Worm (Caenorhabditis elegans) whole organism, L2 larva: ENCODE measurements around the gene M04D8.4.

Source experiments
- C34F6.9 ChIP-seq: fragments of 150-350 bp; optimal IDR thresholded peaks from 2 replicates; lab custom pipeline; 2014; ENCODE audit warnings: missing biosample characterization, missing genetic modification characterization
- R02D3.7 ChIP-seq: fragments of 150-350 bp; optimal IDR thresholded peaks from 2 replicates; lab custom pipeline; 2014; ENCODE audit warnings: missing biosample characterization, missing genetic modification characterization
- Y55F3AM.14 ChIP-seq: fragments of 200-800 bp; sonication (Bioruptor generic); optimal IDR thresholded peaks from 2 replicates; lab custom pipeline; 2018; ENCODE audit warnings: mild to moderate bottlenecking, missing genetic modification characterization, missing compliant biosample characterization
- aly-2 ChIP-seq: fragments of 150-350 bp; optimal IDR thresholded peaks from 2 replicates; lab custom pipeline; 2014; ENCODE audit warnings: missing biosample characterization, missing genetic modification characterization
- ama-1 ChIP-seq: fragments of 150-350 bp; optimal IDR thresholded peaks from 2 replicates; lab custom pipeline; 2018; ENCODE audit warnings: inconsistent platforms
- ceh-16 ChIP-seq: fragments of 150-350 bp; optimal IDR thresholded peaks from 2 replicates; lab custom pipeline; 2014; ENCODE audit warnings: missing biosample characterization, missing genetic modification characterization
- crh-2 ChIP-seq: sonication (generic microtip); optimal IDR thresholded peaks from 2 replicates; lab custom pipeline; 2017; ENCODE audit warnings: missing biosample characterization, missing genetic modification characterization
- dmd-4 ChIP-seq: sonication (generic microtip); optimal IDR thresholded peaks from 2 replicates; lab custom pipeline; 2017; ENCODE audit warnings: missing biosample characterization, missing genetic modification characterization
- egl-27 ChIP-seq: sonication (generic microtip); optimal IDR thresholded peaks from 3 replicates; lab custom pipeline; 2017; ENCODE audit warnings: missing biosample characterization, missing genetic modification reagents, missing genetic modification characterization
- elt-1 ChIP-seq: fragments of 150-350 bp; optimal IDR thresholded peaks from 2 replicates; lab custom pipeline; 2014; ENCODE audit warnings: missing biosample characterization, missing genetic modification characterization
- elt-3 ChIP-seq: sonication (generic microtip); optimal IDR thresholded peaks from 2 replicates; lab custom pipeline; 2017; ENCODE audit warnings: missing biosample characterization, missing genetic modification characterization
- gmeb-1 ChIP-seq: fragments of 150-350 bp; optimal IDR thresholded peaks from 2 replicates; lab custom pipeline; 2014; ENCODE audit warnings: missing biosample characterization, missing genetic modification characterization
- lin-11 ChIP-seq: fragments of 150-350 bp; sonication (generic microtip); optimal IDR thresholded peaks from 2 replicates; lab custom pipeline; 2014; ENCODE audit warnings: missing biosample characterization, missing genetic modification characterization, inconsistent platforms, mixed read lengths
- lin-13 ChIP-seq: fragments of 150-350 bp; optimal IDR thresholded peaks from 2 replicates; lab custom pipeline; 2014; ENCODE audit warnings: missing biosample characterization, missing genetic modification reagents, missing genetic modification characterization
- lsy-2 ChIP-seq, 2 experiments: fragments of 150-350 bp in 1 of 2; sonication (generic microtip) in 1 of 2; optimal IDR thresholded peaks; 2 replicates each; lab custom pipeline; 2014 to 2017; ENCODE audit warnings: missing biosample characterization in 2 of 2, missing genetic modification characterization in 2 of 2
- mab-5 ChIP-seq: fragments of 150-350 bp; optimal IDR thresholded peaks from 2 replicates; lab custom pipeline; 2014; ENCODE audit warnings: missing biosample characterization, missing genetic modification characterization
- nhr-11 ChIP-seq: fragments of 150-350 bp; optimal IDR thresholded peaks from 2 replicates; lab custom pipeline; 2014; ENCODE audit warnings: missing biosample characterization, missing genetic modification characterization
- nhr-12 ChIP-seq: fragments of 150-350 bp; optimal IDR thresholded peaks from 2 replicates; lab custom pipeline; 2014; ENCODE audit warnings: missing biosample characterization, missing genetic modification characterization
- nhr-129 ChIP-seq: fragments of 150-350 bp; optimal IDR thresholded peaks from 2 replicates; lab custom pipeline; 2014; ENCODE audit warnings: missing biosample characterization, missing genetic modification characterization
- nhr-237 ChIP-seq: fragments of 150-350 bp; optimal IDR thresholded peaks from 2 replicates; lab custom pipeline; 2014; ENCODE audit warnings: missing biosample characterization, missing genetic modification characterization
- nhr-25 ChIP-seq: fragments of 150-350 bp; sonication (generic microtip); optimal IDR thresholded peaks from 3 replicates; lab custom pipeline; 2014; ENCODE audit warnings: missing biosample characterization, missing genetic modification characterization
- nhr-77 ChIP-seq: fragments of 150-350 bp; optimal IDR thresholded peaks from 2 replicates; lab custom pipeline; 2014; ENCODE audit warnings: missing biosample characterization, missing genetic modification characterization
- peb-1 ChIP-seq: fragments of 150-350 bp; optimal IDR thresholded peaks from 2 replicates; lab custom pipeline; 2014; ENCODE audit warnings: missing biosample characterization, missing genetic modification characterization
- sma-3 ChIP-seq: sonication (generic microtip); optimal IDR thresholded peaks from 2 replicates; lab custom pipeline; 2016; ENCODE audit warnings: missing genetic modification reagents, missing genetic modification characterization, missing compliant biosample characterization
- sma-9 ChIP-seq, 2 experiments: fragments of 150-350 bp in 1 of 2; sonication (generic microtip) in 1 of 2; optimal IDR thresholded peaks; 2 replicates each; lab custom pipeline; 2014 to 2016; ENCODE audit warnings: missing genetic modification characterization in 2 of 2, mild to moderate bottlenecking in 1 of 2, missing biosample characterization in 1 of 2, missing compliant biosample characterization in 1 of 2, missing genetic modification reagents in 1 of 2, moderate library complexity in 1 of 2
- snpc-4 ChIP-seq: fragments of 150-350 bp; optimal IDR thresholded peaks from 2 replicates; lab custom pipeline; 2014; ENCODE audit warnings: missing biosample characterization, missing genetic modification characterization
- unc-55 ChIP-seq: fragments of 150-350 bp; sonication (generic microtip); optimal IDR thresholded peaks from 3 replicates; lab custom pipeline; 2014; ENCODE audit warnings: missing biosample characterization, missing genetic modification reagents, missing genetic modification characterization
- ztf-1 ChIP-seq: fragments of 200-800 bp; sonication (Bioruptor generic); conservative IDR thresholded peaks from 2 replicates; pipeline ENCODE4 v1.3.6; 2022; ENCODE audit warnings: missing genetic modification characterization, missing compliant biosample characterization
- ztf-11 ChIP-seq: sonication (generic microtip); optimal IDR thresholded peaks from 2 replicates; lab custom pipeline; 2017; ENCODE audit warnings: missing biosample characterization, missing genetic modification characterization
- ztf-4 ChIP-seq: fragments of 150-350 bp; optimal IDR thresholded peaks from 2 replicates; lab custom pipeline; 2014; ENCODE audit warnings: missing biosample characterization, missing genetic modification characterization

M04D8.4 gene

DNA sequence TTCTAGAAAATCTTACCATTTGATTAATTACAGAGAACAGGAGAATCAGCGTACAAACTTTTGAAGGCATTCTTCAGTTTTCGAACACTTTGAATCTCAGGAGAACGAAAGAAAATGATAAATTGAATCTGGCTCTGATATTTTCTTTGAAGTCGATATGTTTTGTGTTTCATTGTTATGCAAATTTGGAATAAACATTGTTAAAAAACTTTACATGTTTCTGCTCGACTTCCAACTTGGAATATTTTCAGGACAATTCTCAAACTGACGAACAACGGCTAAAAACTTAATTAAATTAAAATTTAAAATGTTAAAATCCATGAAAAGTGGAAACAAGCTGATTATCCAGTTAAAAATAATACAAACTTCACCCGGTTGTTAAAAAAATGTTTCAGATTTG is 42.1 kb downstream of the M04D8.4 start, which contains the start of gene C05B5.1:
Gene C05B5.1, minus strand, starts transcription at position 101 of the 400 bp plus-strand sequence.
- TF ChIP-seq gmeb-1 (tag; lab: Kevin White, UChicago) (no peak), nhr-77 (tag; lab: Kevin White, UChicago) (no peak), Y55F3AM.14 (no peak), nhr-237 (tag; lab: Kevin White, UChicago) (no peak), ztf-1 (no peak), elt-1 (tag; lab: Kevin White, UChicago) (no peak)
- TF ChIP-seq, all 48 proteins: peak for 0

DNA sequence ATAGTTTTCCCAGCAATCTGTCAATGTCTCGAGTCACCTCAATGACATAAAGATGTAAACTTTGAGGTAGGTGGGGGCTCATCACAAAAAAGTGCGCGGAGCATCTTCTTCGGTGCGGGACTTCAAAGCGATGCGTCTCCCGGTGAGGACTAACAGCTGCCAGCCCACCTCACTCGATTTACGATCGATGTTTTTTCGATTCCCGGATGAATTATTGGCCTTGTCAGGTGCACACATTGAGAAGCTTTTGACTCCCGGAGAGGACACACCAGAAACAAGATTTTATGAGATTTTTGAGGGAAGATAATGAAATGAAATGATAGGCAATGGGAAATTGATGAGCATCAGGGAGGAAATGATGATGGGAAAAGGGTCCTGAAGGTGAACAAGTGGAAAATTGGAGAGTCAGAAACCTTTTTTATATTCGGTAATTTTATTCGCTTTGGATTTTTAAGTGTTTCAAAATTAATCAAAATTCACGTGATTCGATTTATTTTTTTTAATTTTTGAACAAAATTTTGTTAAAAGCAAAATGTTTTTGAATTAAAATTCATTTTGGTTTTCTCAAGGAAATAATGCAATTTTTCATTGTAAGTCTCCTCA is 43.5 kb downstream of the M04D8.4 start, which contains the start of gene C05B5.12:
Gene C05B5.12, plus strand, starts transcription at position 553 of the 603 bp plus-strand sequence.
- TF ChIP-seq dmd-4 (tag; lab: Kevin White, UChicago): no peak
- TF ChIP-seq nhr-129: peak; percentile 39

- peak; percentile 74 for TF ChIP-seq mab-5
- peak; percentile 95 for TF ChIP-seq unc-55
- no peak for TF ChIP-seq sma-3 (GFP tag; lab: Kevin White, UChicago)
- no peak for TF ChIP-seq nhr-25 (tag; lab: Kevin White, UChicago)
These were observed 44.9 kb downstream of the M04D8.4 start for ce11 chrIII:9985542-9985941.

ce11 chrIII:9984604-9985003 is 45.8 kb downstream of the M04D8.4 start:
- TF ChIP-seq C34F6.9 (tag; lab: Kevin White, UChicago): no peak
- no peak for TF ChIP-seq ama-1 (lab: Kevin White, UChicago)
- no peak for TF ChIP-seq nhr-237 (tag; lab: Kevin White, UChicago)
- no peak for TF ChIP-seq lsy-2 (tag; optimal IDR thresholded peaks at IDR 0.05; lab: Kevin White, UChicago)
- no peak for TF ChIP-seq elt-3
- no peak for TF ChIP-seq gmeb-1 (tag; lab: Kevin White, UChicago)
- no peak for TF ChIP-seq ceh-16 (tag; lab: Kevin White, UChicago)
- TF ChIP-seq aly-2 (tag; lab: Kevin White, UChicago): no peak
- no peak for TF ChIP-seq nhr-12 (tag; lab: Kevin White, UChicago)
- TF ChIP-seq snpc-4 (tag; lab: Kevin White, UChicago): no peak
- no peak for TF ChIP-seq ztf-11 (tag; lab: Kevin White, UChicago)
- TF ChIP-seq nhr-11 (tag; lab: Kevin White, UChicago): no peak
- TF ChIP-seq, all 48 proteins: peak for 0

- TF ChIP-seq lin-11 (tag; lab: Kevin White, UChicago) (no peak), R02D3.7 (tag; lab: Kevin White, UChicago) (no peak), sma-9 (GFP tag; optimal IDR thresholded peaks at IDR 0.05; lab: Kevin White, UChicago) (no peak), sma-9 (tag; optimal IDR thresholded peaks at IDR 0.05; lab: Kevin White, UChicago) (no peak), lin-13 (GFP tag; lab: Kevin White, UChicago) (no peak), sma-3 (GFP tag; lab: Kevin White, UChicago) (no peak), C34F6.9 (tag; lab: Kevin White, UChicago) (no peak), crh-2 (tag; lab: Kevin White, UChicago) (no peak), ztf-11 (tag; lab: Kevin White, UChicago) (no peak), peb-1 (no peak), nhr-237 (tag; lab: Kevin White, UChicago) (no peak), nhr-129 (no peak), ztf-1 (no peak), egl-27 (no peak), ztf-4 (tag; lab: Kevin White, UChicago) (no peak), elt-1 (tag; lab: Kevin White, UChicago) (no peak), nhr-11 (tag; lab: Kevin White, UChicago) (no peak)
These were observed 48.3 kb downstream of the M04D8.4 start for ce11 chrIII:9982119-9982642.
